Worm (Caenorhabditis elegans) whole organism, L4 larva: ENCODE measurements around the gene K01D12.1.

Source experiments
- dmd-6 ChIP-seq: fragments of 200-800 bp; sonication (Bioruptor generic); IDR thresholded peaks from 2 replicates; pipeline ENCODE4 v1.3.6; 2022; ENCODE audit warnings: missing genetic modification reagents, missing genetic modification characterization, missing compliant biosample characterization
- hif-1 ChIP-seq, 2 experiments: sonication (generic microtip); optimal IDR thresholded peaks; 2 replicates each; lab custom pipeline; 2016 to 2017; ENCODE audit warnings: missing compliant biosample characterization in 2 of 2, missing genetic modification characterization in 2 of 2, missing genetic modification reagents in 2 of 2, missing genotype in 2 of 2, mild to moderate bottlenecking in 1 of 2
- hlh-11 ChIP-seq: fragments of 200-800 bp; sonication (Bioruptor generic); optimal IDR thresholded peaks from 2 replicates; lab custom pipeline; 2018; ENCODE audit warnings: mild to moderate bottlenecking, missing genetic modification characterization, missing compliant biosample characterization
- lsy-2 ChIP-seq, 2 experiments: fragments of 150-350 bp in 1 of 2; sonication (generic microtip) in 1 of 2; optimal IDR thresholded peaks; 2 replicates each; lab custom pipeline; 2014 to 2017; ENCODE audit warnings: missing biosample characterization in 2 of 2, missing genetic modification characterization in 2 of 2
- nhr-10 ChIP-seq: fragments of 150-350 bp; optimal IDR thresholded peaks from 2 replicates; lab custom pipeline; 2014; ENCODE audit warnings: missing biosample characterization, missing genetic modification characterization
- nhr-28 ChIP-seq: fragments of 150-350 bp; optimal IDR thresholded peaks from 2 replicates; lab custom pipeline; 2014; ENCODE audit warnings: missing biosample characterization, missing genetic modification characterization
- nhr-6 ChIP-seq: fragments of 150-350 bp; optimal IDR thresholded peaks from 2 replicates; lab custom pipeline; 2014; ENCODE audit warnings: missing biosample characterization, missing genetic modification characterization
- saeg-2 ChIP-seq: fragments of 200-800 bp; sonication (Bioruptor generic); IDR thresholded peaks from 2 replicates; pipeline ENCODE4 v1.3.6; 2022; ENCODE audit warnings: missing genetic modification reagents, missing genetic modification characterization, missing compliant biosample characterization

ce11 chrV:12397545-12397944, 20.2 kb downstream of the K01D12.1 start, which contains the start of gene K01D12.5:
- TF ChIP-seq hlh-11 (tag; lab: Kevin White, UChicago) (no peak), nhr-6 (tag; lab: Kevin White, UChicago) (no peak), saeg-2 (GFP tag; lab: Robert Waterston, UW) (no peak), dmd-6 (GFP tag; lab: Robert Waterston, UW) (no peak), nhr-10 (tag; lab: Kevin White, UChicago) (no peak), lsy-2 (tag; optimal IDR thresholded peaks at IDR 0.05; lab: Kevin White, UChicago) (no peak), hif-1 (tag; optimal IDR thresholded peaks at IDR 0.05; lab: Kevin White, UChicago) (no peak), nhr-28 (tag; lab: Kevin White, UChicago) (no peak)
